Worm (Caenorhabditis elegans) whole organism, late embryonic: ENCODE data around the gene C45B11.2.

ENCODE experiments used
- ama-1 ChIP-seq: fragments of 150-350 bp; optimal IDR thresholded peaks from 2 replicates; lab custom pipeline; 2014
- ceh-30 ChIP-seq: fragments of 150-350 bp; optimal IDR thresholded peaks from 2 replicates; lab custom pipeline; 2014; ENCODE audit warnings: missing biosample characterization, missing genetic modification characterization
- ceh-9 ChIP-seq: sonication (generic microtip); optimal IDR thresholded peaks from 2 replicates; lab custom pipeline; 2016; ENCODE audit warnings: mild to moderate bottlenecking, missing genetic modification characterization, inconsistent platforms, missing compliant biosample characterization
- pag-3 ChIP-seq: sonication (generic microtip); optimal IDR thresholded peaks from 2 replicates; lab custom pipeline; 2016; ENCODE audit warnings: missing compliant biosample characterization, missing genetic modification characterization, borderline replicate concordance
- pha-4 ChIP-seq: fragments of 150-350 bp; optimal IDR thresholded peaks from 2 replicates; lab custom pipeline; 2018; ENCODE audit warnings: missing biosample characterization, missing genetic modification reagents, missing genetic modification characterization
- sox-4 ChIP-seq: sonication (generic microtip); optimal IDR thresholded peaks from 2 replicates; lab custom pipeline; 2017; ENCODE audit warnings: mild to moderate bottlenecking, missing genetic modification characterization, inconsistent platforms, missing compliant biosample characterization
- unc-3 ChIP-seq, 2 experiments: fragments of 200-800 bp in 1 of 2; sonication (Bioruptor generic) in 1 of 2; sonication (generic microtip) in 1 of 2; conservative IDR thresholded peaks in 1 of 2; optimal IDR thresholded peaks in 1 of 2; 2 replicates each; pipeline versions ENCODE4 v1.3.6 to Lab custom; 2016 to 2022; ENCODE audit warnings: missing compliant biosample characterization in 2 of 2, missing genetic modification characterization in 2 of 2, missing genetic modification reagents in 1 of 2

DNA sequence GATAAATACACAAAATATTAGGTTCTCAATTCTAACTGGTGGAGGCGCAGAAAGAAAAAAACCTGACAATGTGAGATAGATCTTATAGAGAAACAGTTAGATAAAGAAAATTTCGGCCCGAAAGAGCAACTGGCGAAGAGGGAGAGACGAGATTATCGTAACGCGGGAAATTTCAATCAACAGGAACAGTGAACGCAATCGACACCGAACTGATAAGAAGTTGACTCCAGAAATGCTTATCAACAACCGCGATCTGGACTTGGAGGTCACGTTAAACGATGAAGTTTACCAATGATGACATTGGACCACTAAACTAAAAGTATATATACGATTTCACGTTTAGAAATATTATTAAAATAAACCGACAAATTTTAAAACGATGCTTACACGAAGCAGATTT is 33.9 kb downstream of the C45B11.2 start:
- TF ChIP-seq ama-1 (lab: Kevin White, UChicago) (peak; percentile 23), pha-4 (tag; lab: Kevin White, UChicago) (no peak), pag-3 (tag; lab: Kevin White, UChicago) (no peak), ceh-30 (tag; lab: Kevin White, UChicago) (no peak), ceh-9 (tag; lab: Kevin White, UChicago) (no peak), unc-3 (GFP tag; conservative IDR thresholded peaks at IDR 0.05; lab: Robert Waterston, UW) (no peak), unc-3 (tag; optimal IDR thresholded peaks at IDR 0.05; lab: Kevin White, UChicago) (no peak), sox-4 (no peak)
